Fruit fly (Drosophila melanogaster) whole organism, pupa: Measurements from ENCODE around the gene CG9547.

Experiments used
- CG10348 ChIP-seq: fragments of 200-800 bp; sonication (Bioruptor generic); IDR thresholded peaks from 2 replicates; pipeline ENCODE4 v1.3.6; 2022; ENCODE audit warnings: missing biosample characterization, missing genetic modification characterization
- CG12605 ChIP-seq: fragments of 200-800 bp; sonication (Bioruptor generic); IDR thresholded peaks from 2 replicates; pipeline ENCODE4 v1.3.6; 2022; ENCODE audit warnings: missing biosample characterization, missing genetic modification characterization
- CG13204 ChIP-seq: fragments of 200-800 bp; sonication (Bioruptor generic); optimal IDR thresholded peaks from 2 replicates; lab custom pipeline; 2018; ENCODE audit warnings: missing biosample characterization, mild to moderate bottlenecking, missing genetic modification characterization, moderate library complexity
- CG32121 ChIP-seq: fragments of 200-800 bp; sonication (Bioruptor generic); IDR thresholded peaks from 2 replicates; pipeline ENCODE4 v1.3.6; 2022; ENCODE audit warnings: missing biosample characterization, missing genetic modification characterization
- CG34367 ChIP-seq: fragments of 200-800 bp; sonication (Bioruptor generic); optimal IDR thresholded peaks from 2 replicates; lab custom pipeline; 2018; ENCODE audit warnings: missing biosample characterization, mild to moderate bottlenecking, missing genetic modification characterization
- CG4496 ChIP-seq: fragments of 200-800 bp; sonication (Bioruptor generic); IDR thresholded peaks from 3 replicates; pipeline ENCODE4 v1.3.6; 2022; ENCODE audit warnings: missing biosample characterization, missing genetic modification characterization
- CG8301 ChIP-seq: fragments of 200-800 bp; sonication (Bioruptor generic); optimal IDR thresholded peaks from 2 replicates; lab custom pipeline; 2018; ENCODE audit warnings: missing biosample characterization, mild to moderate bottlenecking, missing genetic modification characterization
- CG9948 ChIP-seq: fragments of 200-800 bp; sonication (Bioruptor generic); optimal IDR thresholded peaks from 2 replicates; lab custom pipeline; 2018; ENCODE audit warnings: missing biosample characterization, mild to moderate bottlenecking, missing genetic modification characterization, moderate library complexity
- D1 ChIP-seq: fragments of 200-800 bp; sonication (Bioruptor generic); optimal IDR thresholded peaks from 2 replicates; lab custom pipeline; 2018; ENCODE audit warnings: missing biosample characterization, mild to moderate bottlenecking, missing genetic modification characterization, moderate library complexity
- EcR ChIP-seq: fragments of 200-800 bp; sonication (Bioruptor generic); optimal IDR thresholded peaks from 3 replicates; lab custom pipeline; 2019; ENCODE audit warnings: missing biosample characterization, missing genetic modification characterization, mild to moderate bottlenecking, moderate library complexity, missing genetic modification reagents
- Pif1B ChIP-seq: fragments of 200-800 bp; sonication (Bioruptor generic); optimal IDR thresholded peaks from 3 replicates; lab custom pipeline; 2016; ENCODE audit warnings: missing biosample characterization, missing genetic modification characterization
- Snoo ChIP-seq: fragments of 200-800 bp; sonication (Bioruptor generic); optimal IDR thresholded peaks from 3 replicates; lab custom pipeline; 2017; ENCODE audit warnings: missing biosample characterization, mild to moderate bottlenecking, missing genetic modification characterization, inconsistent platforms
- gl ChIP-seq: fragments of 200-800 bp; sonication (Bioruptor generic); optimal IDR thresholded peaks from 2 replicates; lab custom pipeline; 2018; ENCODE audit warnings: missing biosample characterization, mild to moderate bottlenecking, missing genetic modification characterization

DNA sequence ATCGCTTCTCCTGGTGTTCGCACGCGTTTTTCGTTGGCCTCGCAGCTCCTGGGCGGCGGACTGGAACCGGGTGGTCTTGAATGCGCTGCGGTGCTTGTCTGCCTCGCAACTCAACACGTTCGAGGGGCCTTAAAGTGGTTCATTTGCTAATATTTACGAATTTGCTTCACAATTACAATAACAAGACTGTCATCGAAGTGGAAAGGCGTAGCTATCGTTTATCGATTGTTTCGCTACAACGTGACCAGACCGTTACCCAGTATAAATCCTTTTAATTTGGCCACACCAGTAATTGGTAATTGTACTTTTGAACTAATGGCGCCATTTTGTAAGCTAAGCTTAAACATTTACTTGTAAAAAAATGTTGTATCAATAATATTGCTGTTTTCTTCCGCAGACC is 17.6 kb downstream of the CG9547 start, which contains the start of gene CG9536:
- TF ChIP-seq CG32121 (GFP tag; lab: Robert Waterston, UW) (no peak), gl (tag; lab: Kevin White, UChicago) (no peak), Snoo (tag; lab: Kevin White, UChicago) (no peak), D1 (tag; lab: Kevin White, UChicago) (no peak), Pif1B (GFP tag; lab: Kevin White, UChicago) (no peak), CG4496 (GFP tag; lab: Robert Waterston, UW) (no peak), CG10348 (GFP tag; lab: Robert Waterston, UW) (no peak), EcR (GFP tag; lab: Kevin White, UChicago) (no peak), CG34367 (tag; lab: Kevin White, UChicago) (no peak), CG9948 (no peak), CG8301 (tag; lab: Kevin White, UChicago) (no peak), CG12605 (GFP tag; lab: Robert Waterston, UW) (no peak), CG13204 (GFP tag; lab: Kevin White, UChicago) (no peak)
